Fruit fly (Drosophila melanogaster) whole organism, embryonic: ENCODE measurements around the gene CG33927.

Experiments used
- B-H1 ChIP-seq: fragments of 200-800 bp; sonication (Bioruptor generic); IDR thresholded peaks from 3 replicates; pipeline ENCODE4 v1.3.6; 2022; ENCODE audit warnings: missing biosample characterization, missing genetic modification characterization
- BEAF-32 ChIP-seq: fragments of 200-800 bp; sonication (Bioruptor generic); optimal IDR thresholded peaks from 3 replicates; lab custom pipeline; 2017; ENCODE audit warnings: missing biosample characterization, missing genetic modification characterization, mild to moderate bottlenecking, moderate library complexity, missing genetic modification reagents
- C15 ChIP-seq: fragments of 200-800 bp; sonication (Bioruptor generic); IDR thresholded peaks from 3 replicates; pipeline ENCODE4 v1.3.6; 2022; ENCODE audit warnings: missing biosample characterization, missing genetic modification characterization
- CG10274 ChIP-seq: fragments of 200-800 bp; sonication (Bioruptor generic); optimal IDR thresholded peaks from 3 replicates; lab custom pipeline; 2017; ENCODE audit warnings: missing biosample characterization, mild to moderate bottlenecking, missing genetic modification characterization
- CG11247 ChIP-seq: fragments of 200-800 bp; sonication (Bioruptor generic); IDR thresholded peaks from 2 replicates; pipeline ENCODE4 v1.3.6; 2022; ENCODE audit warnings: missing biosample characterization, missing genetic modification characterization
- CG15073 ChIP-seq: fragments of 200-800 bp; sonication (Bioruptor generic); optimal IDR thresholded peaks from 2 replicates; lab custom pipeline; 2016; ENCODE audit warnings: missing biosample characterization, missing genetic modification characterization
- CG17912 ChIP-seq: fragments of 200-800 bp; sonication (Bioruptor generic); optimal IDR thresholded peaks from 2 replicates; lab custom pipeline; 2018; ENCODE audit warnings: missing biosample characterization, mild to moderate bottlenecking, missing genetic modification characterization
- CG2889 ChIP-seq: fragments of 200-800 bp; sonication (Bioruptor generic); IDR thresholded peaks from 3 replicates; pipeline ENCODE4 v1.3.6; 2022; ENCODE audit warnings: missing biosample characterization, missing genetic modification characterization
- CG31388 ChIP-seq: fragments of 200-800 bp; sonication (Bioruptor generic); optimal IDR thresholded peaks from 2 replicates; lab custom pipeline; 2016; ENCODE audit warnings: missing biosample characterization, missing genetic modification characterization
- CG3847 ChIP-seq: fragments of 200-800 bp; sonication (Bioruptor generic); IDR thresholded peaks from 2 replicates; pipeline ENCODE4 v1.3.6; 2022; ENCODE audit warnings: missing biosample characterization, missing genetic modification characterization
- CG4360 ChIP-seq: fragments of 200-800 bp; sonication (Bioruptor generic); IDR thresholded peaks from 2 replicates; pipeline ENCODE4 v1.3.6; 2022; ENCODE audit warnings: missing biosample characterization, missing genetic modification characterization
- CG4707 ChIP-seq: fragments of 200-800 bp; sonication (Bioruptor generic); optimal IDR thresholded peaks from 2 replicates; lab custom pipeline; 2018; ENCODE audit warnings: missing biosample characterization, mild to moderate bottlenecking, missing genetic modification characterization, moderate library complexity
- CG6689 ChIP-seq: fragments of 200-800 bp; sonication (Bioruptor generic); IDR thresholded peaks from 2 replicates; pipeline ENCODE4 v1.3.6; 2022; ENCODE audit warnings: missing biosample characterization, missing genetic modification characterization
- CG6765 ChIP-seq: fragments of 200-800 bp; sonication (Bioruptor generic); optimal IDR thresholded peaks from 3 replicates; lab custom pipeline; 2017; ENCODE audit warnings: missing biosample characterization, mild to moderate bottlenecking, missing genetic modification characterization
- CG6854 ChIP-seq: fragments of 200-800 bp; sonication (Bioruptor generic); optimal IDR thresholded peaks from 3 replicates; lab custom pipeline; 2017; ENCODE audit warnings: missing biosample characterization, mild to moderate bottlenecking, missing genetic modification characterization
- CG7357 ChIP-seq: fragments of 200-800 bp; sonication (Bioruptor generic); IDR thresholded peaks from 3 replicates; pipeline ENCODE4 v1.3.6; 2022; ENCODE audit warnings: missing biosample characterization, missing genetic modification characterization
- CoRest ChIP-seq: fragments of 200-800 bp; sonication (Bioruptor generic); optimal IDR thresholded peaks from 3 replicates; lab custom pipeline; 2018; ENCODE audit warnings: missing biosample characterization, mild to moderate bottlenecking, missing genetic modification characterization, moderate library complexity
- Dip2 ChIP-seq: fragments of 200-800 bp; sonication (Bioruptor generic); IDR thresholded peaks from 2 replicates; pipeline ENCODE4 v1.3.6; 2022; ENCODE audit warnings: missing biosample characterization, missing genetic modification characterization
- Dip3 ChIP-seq: fragments of 200-800 bp; sonication (Bioruptor generic); optimal IDR thresholded peaks from 3 replicates; lab custom pipeline; 2016; ENCODE audit warnings: missing biosample characterization, missing genetic modification characterization
- Ets65A ChIP-seq: fragments of 200-800 bp; sonication (Bioruptor generic); peaks from one replicate; lab custom pipeline; 2016; ENCODE audit warnings: missing biosample characterization, missing genetic modification characterization
- Fer2 ChIP-seq: fragments of 200-800 bp; sonication (Bioruptor generic); optimal IDR thresholded peaks from 2 replicates; lab custom pipeline; 2018; ENCODE audit warnings: missing biosample characterization, mild to moderate bottlenecking, missing genetic modification characterization, moderate library complexity
- HLHmδ ChIP-seq: fragments of 200-800 bp; sonication (Bioruptor generic); optimal IDR thresholded peaks from 2 replicates; lab custom pipeline; 2018; ENCODE audit warnings: missing biosample characterization, mild to moderate bottlenecking, missing genetic modification characterization, moderate library complexity
- Meics ChIP-seq: fragments of 200-800 bp; sonication (Bioruptor generic); optimal IDR thresholded peaks from 2 replicates; lab custom pipeline; 2017; ENCODE audit warnings: missing biosample characterization, mild to moderate bottlenecking, missing genetic modification characterization
- Myb ChIP-seq: fragments of 200-800 bp; sonication (Bioruptor generic); optimal IDR thresholded peaks from 2 replicates; lab custom pipeline; 2016; ENCODE audit warnings: missing biosample characterization, missing genetic modification characterization
- Poxn ChIP-seq: fragments of 200-800 bp; sonication (Bioruptor generic); IDR thresholded peaks from 2 replicates; pipeline ENCODE4 v1.3.6; 2022; ENCODE audit warnings: missing biosample characterization, missing genetic modification characterization
- Six4 ChIP-seq: fragments of 200-800 bp; sonication (Bioruptor generic); optimal IDR thresholded peaks from 2 replicates; lab custom pipeline; 2016; ENCODE audit warnings: missing biosample characterization, missing genetic modification characterization
- Spps ChIP-seq: fragments of 200-800 bp; sonication (Bioruptor generic); optimal IDR thresholded peaks from 2 replicates; lab custom pipeline; 2018; ENCODE audit warnings: missing biosample characterization, mild to moderate bottlenecking, missing genetic modification characterization
- Sry-δ ChIP-seq: fragments of 200-800 bp; sonication (Bioruptor generic); optimal IDR thresholded peaks from 2 replicates; lab custom pipeline; 2016; ENCODE audit warnings: missing biosample characterization, missing genetic modification characterization
- YL-1 ChIP-seq: fragments of 200-800 bp; sonication (Bioruptor generic); optimal IDR thresholded peaks from 3 replicates; lab custom pipeline; 2017; ENCODE audit warnings: missing biosample characterization, mild to moderate bottlenecking, missing genetic modification characterization
- ac ChIP-seq: fragments of 200-800 bp; sonication (Bioruptor generic); optimal IDR thresholded peaks from 3 replicates; lab custom pipeline; 2017; ENCODE audit warnings: missing biosample characterization, mild to moderate bottlenecking, missing genetic modification characterization
- aop ChIP-seq: fragments of 200-800 bp; sonication (Bioruptor generic); IDR thresholded peaks from 2 replicates; pipeline ENCODE4 v1.3.6; 2022; ENCODE audit warnings: missing biosample characterization, missing genetic modification characterization
- ash1 ChIP-seq: fragments of 200-800 bp; sonication (Bioruptor generic); optimal IDR thresholded peaks from 2 replicates; lab custom pipeline; 2018; ENCODE audit warnings: missing biosample characterization, mild to moderate bottlenecking, missing genetic modification characterization
- ato ChIP-seq: fragments of 200-800 bp; sonication (Bioruptor generic); IDR thresholded peaks from 2 replicates; pipeline ENCODE4 v1.3.6; 2022; ENCODE audit warnings: missing biosample characterization, missing genetic modification characterization; ENCODE audit not compliant: partially characterized antibody
- cas ChIP-seq: fragments of 200-800 bp; sonication (Bioruptor generic); IDR thresholded peaks from 2 replicates; pipeline ENCODE4 v1.3.6; 2022; ENCODE audit warnings: missing biosample characterization, missing genetic modification characterization
- chinmo ChIP-seq: fragments of 200-800 bp; sonication (Bioruptor generic); IDR thresholded peaks from 4 replicates; pipeline ENCODE4 v1.3.6; 2022; ENCODE audit warnings: missing biosample characterization, missing genetic modification characterization; ENCODE audit not compliant: partially characterized antibody
- dysf ChIP-seq: fragments of 200-800 bp; sonication (Bioruptor generic); IDR thresholded peaks from 3 replicates; pipeline ENCODE4 v1.3.6; 2022; ENCODE audit warnings: missing biosample characterization, missing genetic modification characterization
- ewg ChIP-seq: fragments of 200-800 bp; sonication (Bioruptor generic); optimal IDR thresholded peaks from 3 replicates; lab custom pipeline; 2017; ENCODE audit warnings: mild to moderate bottlenecking, missing biosample characterization, missing genetic modification reagents, missing genetic modification characterization
- fru ChIP-seq: fragments of >200 bp; optimal IDR thresholded peaks from 2 replicates; lab custom pipeline; 2017
- gcm2 ChIP-seq: fragments of 200-800 bp; sonication (Bioruptor generic); optimal IDR thresholded peaks from 2 replicates; lab custom pipeline; 2016; ENCODE audit warnings: missing biosample characterization, missing genetic modification characterization
- gsb ChIP-seq: fragments of 200-800 bp; sonication (Bioruptor generic); IDR thresholded peaks from 2 replicates; pipeline ENCODE4 v1.3.6; 2022; ENCODE audit warnings: missing biosample characterization, missing genetic modification characterization
- hbn ChIP-seq: fragments of 200-800 bp; sonication (Bioruptor generic); IDR thresholded peaks from 2 replicates; pipeline ENCODE4 v1.3.6; 2022; ENCODE audit warnings: missing biosample characterization, missing genetic modification characterization; ENCODE audit not compliant: partially characterized antibody
- ind ChIP-seq: fragments of 200-800 bp; sonication (Bioruptor generic); optimal IDR thresholded peaks from 3 replicates; lab custom pipeline; 2016; ENCODE audit warnings: missing biosample characterization, missing genetic modification characterization
- lola ChIP-seq, 3 experiments: fragments of >200 bp in 2 of 3; fragments of 200-800 bp in 1 of 3; sonication (Bioruptor generic) in 1 of 3; optimal IDR thresholded peaks; 2 replicates each; lab custom pipeline; 2017 to 2019; ENCODE audit warnings: missing biosample characterization in 3 of 3, missing genetic modification characterization in 3 of 3, mild to moderate bottlenecking in 1 of 3, moderate library complexity in 1 of 3
- pan ChIP-seq, 4 experiments: fragments of >200 bp in 3 of 4; fragments of 200-800 bp in 1 of 4; sonication (Bioruptor generic) in 1 of 4; optimal IDR thresholded peaks in 3 of 4; IDR thresholded peaks in 1 of 4; 2 replicates each; pipeline versions ENCODE4 v1.3.6 to Lab custom; 2017 to 2022; ENCODE audit warnings: missing biosample characterization in 2 of 4, missing genetic modification characterization in 2 of 4, mixed read lengths in 1 of 4
- sd ChIP-seq: fragments of 200-800 bp; sonication (Bioruptor generic); optimal IDR thresholded peaks from 3 replicates; lab custom pipeline; 2018; ENCODE audit warnings: missing biosample characterization, mild to moderate bottlenecking, missing genetic modification characterization, moderate library complexity
- sens-2 ChIP-seq: fragments of 200-800 bp; sonication (Bioruptor generic); IDR thresholded peaks from 2 replicates; pipeline ENCODE4 v1.3.6; 2022; ENCODE audit warnings: missing biosample characterization, missing genetic modification characterization
- ssp ChIP-seq: fragments of 200-800 bp; sonication (Bioruptor generic); IDR thresholded peaks from 2 replicates; pipeline ENCODE4 v1.3.6; 2022; ENCODE audit warnings: missing biosample characterization, missing genetic modification characterization
- tll ChIP-seq, 2 experiments: fragments of 200-800 bp in 1 of 2; fragments of >200 bp in 1 of 2; sonication (Bioruptor generic) in 1 of 2; optimal IDR thresholded peaks; 2 replicates each; lab custom pipeline; 2017 to 2019; ENCODE audit warnings: missing biosample characterization in 2 of 2, missing genetic modification characterization in 2 of 2, mild to moderate bottlenecking in 1 of 2, moderate library complexity in 1 of 2
- zen ChIP-seq: fragments of 200-800 bp; sonication (Bioruptor generic); optimal IDR thresholded peaks from 3 replicates; lab custom pipeline; 2018; ENCODE audit warnings: missing biosample characterization, mild to moderate bottlenecking, missing genetic modification characterization, moderate library complexity

The CG33927 gene

dm6 chr3R:4649126-4649811, 41.1 kb downstream of the CG33927 start, which contains the start of gene Karybeta3 (continued):
- TF ChIP-seq Spps (tag; lab: Kevin White, UChicago) (peak; percentile 8), CG11247 (GFP tag; lab: Robert Waterston, UW) (peak; percentile 61; the same call in 1 of the 2 replicates), Dip2 (GFP tag; lab: Robert Waterston, UW) (no peak; the same call in 1 of the 2 replicates), fru (lab: Kevin White, UChicago) (no peak), CG15073 (no peak), CG7357 (GFP tag; lab: Robert Waterston, UW) (peak; percentile 61; the same call in 2 of the 3 replicates), zen (tag; lab: Kevin White, UChicago) (no peak), cas (peak; percentile 55; the same call in 1 of the 2 replicates), gsb (GFP tag; lab: Robert Waterston, UW) (peak; percentile 53; the same call in 1 of the 2 replicates), CG2889 (GFP tag; lab: Robert Waterston, UW) (peak; percentile 70; the same call in 1 of the 3 replicates), sens-2 (GFP tag; lab: Robert Waterston, UW) (peak; percentile 69), chinmo (GFP tag; lab: Robert Waterston, UW) (peak; percentile 58; the same call in 1 of the 4 replicates), CG4707 (GFP tag; lab: Kevin White, UChicago) (no peak), Myb (GFP tag; lab: Kevin White, UChicago) (peak; percentile 84), ind (GFP tag; lab: Kevin White, UChicago) (peak; percentile 80), Poxn (GFP tag; lab: Robert Waterston, UW) (no peak), dysf (peak; percentile 78), ato (GFP tag; lab: Robert Waterston, UW) (peak; percentile 54; the same call in 1 of the 2 replicates), ewg (peak; percentile 78), Six4 (peak; percentile 43), HLHmδ (GFP tag; lab: Kevin White, UChicago) (peak; percentile 15), sd (tag; lab: Kevin White, UChicago) (peak; percentile 50), C15 (GFP tag; lab: Robert Waterston, UW) (no peak), ash1 (GFP tag; lab: Kevin White, UChicago) (no peak), CG10274 (GFP tag; lab: Kevin White, UChicago) (peak; percentile 39), Ets65A (peak; percentile 98), CG6689 (peak; percentile 73), Meics (peak; percentile 78), lola (GFP tag; optimal IDR thresholded peaks at IDR 0.05; lab: Kevin White, UChicago) (peak in 1 of 3 experiments; percentile 9), CG17912 (GFP tag; lab: Kevin White, UChicago) (no peak), aop (no peak), CoRest (tag; lab: Kevin White, UChicago) (peak; percentile 66), CG4360 (GFP tag; lab: Robert Waterston, UW) (peak; percentile 23; the same call in 1 of the 2 replicates), CG6854 (GFP tag; lab: Kevin White, UChicago) (no peak), Sry-δ (peak; percentile 81), YL-1 (GFP tag; lab: Kevin White, UChicago) (peak; percentile 45), CG31388 (no peak), Dip3 (peak; percentile 83), ac (GFP tag; lab: Kevin White, UChicago) (no peak), hbn (GFP tag; lab: Robert Waterston, UW) (peak; percentile 57; the same call in 1 of the 2 replicates), ssp (GFP tag; lab: Robert Waterston, UW) (peak; percentile 68), B-H1 (GFP tag; lab: Robert Waterston, UW) (peak; percentile 66), Fer2 (peak; percentile 42), tll (GFP tag; optimal IDR thresholded peaks at IDR 0.05; lab: Kevin White, UChicago) (no peak), BEAF-32 (GFP tag; lab: Kevin White, UChicago) (peak; percentile 68), gcm2 (GFP tag; lab: Kevin White, UChicago) (peak; percentile 65), CG3847 (GFP tag; lab: Robert Waterston, UW) (peak; percentile 78), CG6765 (GFP tag; lab: Kevin White, UChicago) (peak; percentile 58), pan (optimal IDR thresholded peaks at IDR 0.05; lab: Kevin White, UChicago) (no peak), pan (GFP tag; optimal IDR thresholded peaks at IDR 0.05 in 1 of 2, IDR thresholded peaks at IDR 0.05 in 1 of 2) (peak in 1 of 2 experiments; percentile 88)
